Fruit fly (Drosophila melanogaster) S2 (cell line): ENCODE measurements around the gene CG15023.

Source experiments
- CG8478 ChIP-seq: fragments of >200 bp; optimal IDR thresholded peaks from 2 replicates; lab custom pipeline; 2018
- CTCF ChIP-seq, 2 experiments: fragments of >200 bp; optimal IDR thresholded peaks; 2 replicates each; lab custom pipeline; 2018

Gene CG15023

dm6 chr3L:4479938-4480337 is 18.6 kb upstream of the CG15023 start, which contains the start of gene CG7465:
TSS of gene CG7465 (plus strand) at chr3L:4480283.
- TF ChIP-seq CTCF (optimal IDR thresholded peaks at IDR 0.05; lab: Kevin White, UChicago) (no peak), CG8478 (lab: Kevin White, UChicago) (no peak)

- TF ChIP-seq CTCF (optimal IDR thresholded peaks at IDR 0.05; lab: Kevin White, UChicago) (no peak), CG8478 (lab: Kevin White, UChicago) (no peak)
Observed at dm6 chr3L:4477656-4478254, 16.5 kb upstream of the CG15023 start.

- TF ChIP-seq CTCF (optimal IDR thresholded peaks at IDR 0.05; lab: Kevin White, UChicago) (no peak), CG8478 (lab: Kevin White, UChicago) (no peak)
Observed at dm6 chr3L:4475704-4476103, 14.4 kb upstream of the CG15023 start.

- TF ChIP-seq CG8478 (lab: Kevin White, UChicago) (no peak), CTCF (optimal IDR thresholded peaks at IDR 0.05; lab: Kevin White, UChicago) (no peak)
Observed at dm6 chr3L:4474946-4475470, 13.7 kb upstream of the CG15023 start.

DNA sequence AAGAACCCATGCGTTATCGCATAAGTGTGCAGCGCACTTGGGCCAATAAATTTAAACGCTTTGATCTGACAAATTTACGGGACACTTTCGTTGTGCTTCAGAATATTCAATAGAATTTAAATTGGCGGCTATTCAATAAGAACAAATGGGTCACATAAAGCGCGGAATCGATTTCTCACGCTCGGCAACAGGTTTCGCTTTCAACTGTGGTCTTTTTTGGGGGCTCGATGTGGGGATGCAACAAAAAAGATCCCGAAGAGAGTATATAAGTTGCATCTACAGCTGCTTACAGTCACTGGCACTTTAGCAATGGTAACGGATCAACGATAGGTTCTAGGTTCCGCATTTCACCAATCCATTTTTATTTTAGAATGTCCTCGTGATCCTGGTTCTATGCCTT is 11.5 kb upstream of the CG15023 start, which contains the start of gene CG11349:
CG11349 (plus strand) TSS at position 301 of the 400 bp plus-strand sequence.
- TF ChIP-seq CG8478 (lab: Kevin White, UChicago) = no peak
- TF ChIP-seq CTCF (optimal IDR thresholded peaks at IDR 0.05; lab: Kevin White, UChicago) = no peak

- TF ChIP-seq CG8478 (lab: Kevin White, UChicago) (no peak), CTCF (optimal IDR thresholded peaks at IDR 0.05; lab: Kevin White, UChicago) (no peak)
Observed at dm6 chr3L:4471449-4471848, 10.1 kb upstream of the CG15023 start, which contains the start of gene CG32248. TSS of gene CG32248 (plus strand) at chr3L:4471749.

- TF ChIP-seq CG8478 (lab: Kevin White, UChicago) (no peak), CTCF (optimal IDR thresholded peaks at IDR 0.05; lab: Kevin White, UChicago) (no peak)
Observed at dm6 chr3L:4469701-4470100, 8.4 kb upstream of the CG15023 start, which contains the start of gene CG32249. TSS of gene CG32249 (plus strand) at chr3L:4470001.

DNA sequence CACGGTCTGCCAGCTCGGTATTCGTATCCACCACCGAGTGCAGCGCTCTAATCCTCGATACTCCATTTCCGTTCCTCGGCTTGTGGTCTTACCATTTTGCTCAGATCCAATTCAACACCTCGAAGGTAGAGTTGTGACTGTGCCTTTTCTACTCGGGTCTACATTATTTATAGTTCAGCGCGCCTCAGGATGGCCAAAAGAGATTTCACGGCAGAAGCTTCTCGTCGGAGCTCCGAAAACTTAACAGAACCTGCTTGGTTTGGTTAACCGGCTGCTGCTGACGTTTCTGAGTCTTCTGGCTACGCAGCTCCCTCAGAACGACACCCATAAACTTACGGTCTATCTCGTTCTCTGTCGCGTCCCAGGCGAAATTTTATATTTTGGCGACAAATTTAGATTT is 5.2 kb upstream of the CG15023 start, which contains the start of gene CG32241:
CG32241 (minus strand) TSS at position 101 of the 400 bp plus-strand sequence.
- TF ChIP-seq CTCF (optimal IDR thresholded peaks at IDR 0.05; lab: Kevin White, UChicago) (no peak), CG8478 (lab: Kevin White, UChicago) (no peak)

DNA sequence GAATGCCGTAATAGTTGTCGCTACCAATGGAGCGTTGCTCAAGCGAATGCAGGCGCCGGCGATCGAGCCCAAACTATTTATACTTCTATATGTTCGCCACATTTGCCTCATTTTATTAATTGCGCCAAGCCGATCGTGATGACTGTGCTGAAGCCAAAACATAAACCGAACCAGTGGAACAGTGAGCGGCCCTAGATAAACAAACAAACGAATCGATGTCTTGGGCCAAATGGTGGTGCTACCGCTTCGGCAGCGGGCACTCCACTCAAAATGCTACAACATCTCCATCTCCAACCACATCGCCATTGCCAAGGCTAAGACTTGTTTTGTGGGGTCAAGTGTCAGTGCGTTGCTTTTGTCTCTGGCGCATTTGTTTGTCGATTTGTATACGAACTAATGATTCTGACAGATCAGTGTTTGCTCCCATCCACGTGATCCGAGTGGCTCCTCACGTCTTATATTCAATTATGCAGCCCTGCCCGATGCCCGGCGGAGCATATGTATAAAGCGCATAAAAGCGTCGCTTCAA is 2.5 kb upstream of the CG15023 start, which contains the start of gene CG15024:
CG15024 (minus strand) TSS at position 51 of the 529 bp plus-strand sequence.
- TF ChIP-seq CTCF (optimal IDR thresholded peaks at IDR 0.05; lab: Kevin White, UChicago) (no peak), CG8478 (lab: Kevin White, UChicago) (no peak)

DNA sequence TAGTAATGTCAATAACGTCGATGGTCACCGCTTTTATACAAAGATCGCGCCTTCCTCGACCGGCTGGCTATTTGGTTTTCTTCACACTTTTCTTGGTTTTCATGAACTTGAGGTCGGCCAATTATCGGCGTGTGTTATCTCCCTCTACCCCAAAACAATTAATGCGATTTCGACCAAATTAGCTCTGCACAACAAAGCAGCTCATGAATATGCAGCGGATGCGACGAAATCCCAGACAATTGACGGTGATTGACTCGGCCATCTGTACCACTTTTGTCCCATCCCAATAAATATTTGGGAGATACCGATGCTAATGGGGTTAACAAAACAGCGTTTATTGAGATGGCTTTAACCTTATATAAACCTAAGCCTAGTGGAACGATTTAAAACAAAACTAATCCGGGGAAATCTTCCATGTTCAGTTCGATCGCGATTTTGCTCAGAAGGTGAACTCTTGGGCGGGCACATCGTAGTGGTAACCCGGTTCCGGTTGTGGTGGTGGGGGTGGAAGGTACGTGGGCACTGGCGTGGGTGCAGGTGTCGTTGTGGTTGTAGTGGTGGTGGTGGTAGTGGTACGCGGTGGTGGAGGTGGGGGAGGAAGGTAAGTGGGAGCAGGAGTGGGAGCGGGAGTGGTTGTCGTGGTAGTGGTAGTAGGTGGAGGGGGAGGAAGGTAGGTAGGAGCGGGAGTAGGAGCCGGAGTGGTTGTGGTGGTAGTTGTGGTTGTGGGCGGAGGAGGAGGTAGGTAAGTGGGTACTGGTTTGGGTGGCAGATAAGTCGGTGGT is 806 bp downstream of the CG15023 start, which contains the start of gene CG15022:
CG15022 (minus strand) TSS at position 11 of the 782 bp plus-strand sequence.
- TF ChIP-seq CTCF (optimal IDR thresholded peaks at IDR 0.05; lab: Kevin White, UChicago) = no peak
- no peak for TF ChIP-seq CG8478 (lab: Kevin White, UChicago)

- no peak for TF ChIP-seq CTCF (optimal IDR thresholded peaks at IDR 0.05; lab: Kevin White, UChicago)
- no peak for TF ChIP-seq CG8478 (lab: Kevin White, UChicago)
Observed at dm6 chr3L:4458063-4458462, 3.2 kb downstream of the CG15023 start, which contains the start of gene CG11345. TSS of gene CG11345 (minus strand) at chr3L:4458163.

DNA sequence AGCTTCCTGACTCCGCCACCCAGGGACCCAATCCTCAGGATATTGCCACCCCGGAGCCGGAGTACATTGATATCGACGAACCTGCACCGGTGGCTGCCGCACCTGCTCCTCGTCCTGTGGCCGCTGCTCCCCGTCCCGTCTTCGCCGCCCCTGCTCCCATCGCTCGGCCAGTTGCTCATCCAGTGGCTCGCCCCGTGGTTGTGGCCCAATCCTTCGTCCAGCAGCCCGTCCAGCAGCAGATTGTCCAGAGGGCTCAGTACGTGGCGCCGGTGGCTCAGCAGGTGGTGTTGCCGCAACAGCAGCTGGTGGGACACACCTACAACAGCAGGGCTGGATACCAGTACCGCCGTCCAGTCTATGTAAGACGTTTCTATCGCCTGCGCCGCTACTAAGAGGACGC is 14.1 kb downstream of the CG15023 start:
- TF ChIP-seq CG8478 (lab: Kevin White, UChicago) (no peak), CTCF (optimal IDR thresholded peaks at IDR 0.05; lab: Kevin White, UChicago) (no peak)

DNA sequence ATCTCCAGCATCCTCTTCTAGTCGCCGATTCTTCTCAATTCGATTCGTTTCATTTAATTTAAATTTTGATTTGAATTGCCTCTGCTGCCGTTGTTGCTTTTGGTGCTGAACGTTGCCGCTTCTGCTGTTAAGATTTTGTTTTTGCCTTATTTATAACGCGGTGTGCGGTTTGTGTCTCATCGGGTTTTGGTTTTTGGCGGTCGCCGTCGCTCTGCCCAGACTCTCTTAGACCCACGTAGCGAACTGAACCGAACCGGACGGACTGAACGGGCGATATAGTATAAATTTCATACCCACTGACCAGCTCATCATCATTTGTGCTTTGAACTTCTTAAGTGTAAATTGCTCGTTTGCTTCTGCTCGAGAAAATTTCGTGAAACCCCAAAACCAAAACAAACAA is 15.0 kb downstream of the CG15023 start, which contains the start of gene CG12607:
CG12607 (plus strand) TSS at position 301 of the 400 bp plus-strand sequence.
- no peak for TF ChIP-seq CG8478 (lab: Kevin White, UChicago)
- no peak for TF ChIP-seq CTCF (optimal IDR thresholded peaks at IDR 0.05; lab: Kevin White, UChicago)

DNA sequence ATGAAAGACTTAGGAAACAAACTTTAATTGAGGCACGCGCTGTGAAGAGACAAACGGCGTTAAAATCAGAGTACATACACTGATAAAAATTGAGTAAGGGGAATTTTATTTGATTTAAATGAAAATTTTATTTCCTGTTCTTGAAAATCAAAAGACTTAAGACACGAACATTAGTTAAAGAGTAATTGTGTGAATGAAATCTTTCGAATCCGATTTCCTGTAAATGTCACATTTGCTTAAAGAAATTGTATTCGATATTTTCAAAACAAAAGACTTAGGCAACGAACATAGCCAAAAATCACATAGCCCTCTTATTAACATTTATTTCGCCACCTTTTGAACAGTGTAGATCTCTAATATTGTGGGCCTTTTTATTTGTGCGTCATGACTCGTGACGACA is 15.5 kb downstream of the CG15023 start:
- TF ChIP-seq CTCF (optimal IDR thresholded peaks at IDR 0.05; lab: Kevin White, UChicago) = no peak
- TF ChIP-seq CG8478 (lab: Kevin White, UChicago) = no peak
